Worm (Caenorhabditis elegans): Measurements from ENCODE around the gene F01D5.5.

ce11 chrII:13972199-13972598 lies 29.9 kb downstream of the F01D5.5 start:
- TF ChIP-seq ceh-63 (GFP tag; optimal IDR thresholded peaks at IDR 0.05) (no peak), sptf-1 (tag; optimal IDR thresholded peaks at IDR 0.05) (no peak), mep-1 (tag; optimal IDR thresholded peaks at IDR 0.05) (no peak), lsy-2 (tag; optimal IDR thresholded peaks at IDR 0.05) (no peak), tbx-2 (tag; optimal IDR thresholded peaks at IDR 0.05) (no peak), unc-62 (GFP tag; optimal IDR thresholded peaks at IDR 0.05) (no peak), ces-1 (GFP tag; optimal IDR thresholded peaks at IDR 0.05) (no peak), ceh-82 (tag; optimal IDR thresholded peaks at IDR 0.05) (no peak)

Measured in whole organism, L1 larva.